Worm (Caenorhabditis elegans) whole organism, late embryonic: ENCODE results near the gene T04F8.8.

Experiments
- ama-1 ChIP-seq: fragments of 150-350 bp; optimal IDR thresholded peaks from 2 replicates; lab custom pipeline; 2014
- ceh-30 ChIP-seq: fragments of 150-350 bp; optimal IDR thresholded peaks from 2 replicates; lab custom pipeline; 2014; ENCODE audit warnings: missing biosample characterization, missing genetic modification characterization
- fax-1 ChIP-seq: sonication (generic microtip); optimal IDR thresholded peaks from 2 replicates; lab custom pipeline; 2016; ENCODE audit warnings: missing genotype, missing genetic modification characterization, missing compliant biosample characterization
- fkh-10 ChIP-seq: fragments of 150-350 bp; optimal IDR thresholded peaks from 2 replicates; lab custom pipeline; 2014; ENCODE audit warnings: missing biosample characterization, missing genetic modification reagents, missing genetic modification characterization
- lim-6 ChIP-seq: sonication (generic microtip); optimal IDR thresholded peaks from 2 replicates; lab custom pipeline; 2016; ENCODE audit warnings: missing genetic modification characterization, missing compliant biosample characterization
- lin-11 ChIP-seq: fragments of 200-800 bp; sonication (Bioruptor generic); optimal IDR thresholded peaks from 2 replicates; lab custom pipeline; 2018; ENCODE audit warnings: mild to moderate bottlenecking, missing genetic modification characterization, missing compliant biosample characterization
- nhr-11 ChIP-seq: fragments of 150-350 bp; optimal IDR thresholded peaks from 2 replicates; lab custom pipeline; 2014; ENCODE audit warnings: missing biosample characterization, missing genetic modification characterization
- pha-4 ChIP-seq: fragments of 150-350 bp; optimal IDR thresholded peaks from 2 replicates; lab custom pipeline; 2018; ENCODE audit warnings: missing biosample characterization, missing genetic modification reagents, missing genetic modification characterization
- pqm-1 ChIP-seq: sonication (generic microtip); optimal IDR thresholded peaks from 2 replicates; lab custom pipeline; 2016; ENCODE audit warnings: missing genetic modification characterization, missing compliant biosample characterization
- syd-9 ChIP-seq: sonication (generic microtip); optimal IDR thresholded peaks from 2 replicates; lab custom pipeline; 2016; ENCODE audit warnings: mild to moderate bottlenecking, missing genetic modification characterization, moderate library complexity, missing compliant biosample characterization
- tbx-2 ChIP-seq: sonication (generic microtip); optimal IDR thresholded peaks from 2 replicates; lab custom pipeline; 2016; ENCODE audit warnings: missing genetic modification characterization, missing compliant biosample characterization

DNA sequence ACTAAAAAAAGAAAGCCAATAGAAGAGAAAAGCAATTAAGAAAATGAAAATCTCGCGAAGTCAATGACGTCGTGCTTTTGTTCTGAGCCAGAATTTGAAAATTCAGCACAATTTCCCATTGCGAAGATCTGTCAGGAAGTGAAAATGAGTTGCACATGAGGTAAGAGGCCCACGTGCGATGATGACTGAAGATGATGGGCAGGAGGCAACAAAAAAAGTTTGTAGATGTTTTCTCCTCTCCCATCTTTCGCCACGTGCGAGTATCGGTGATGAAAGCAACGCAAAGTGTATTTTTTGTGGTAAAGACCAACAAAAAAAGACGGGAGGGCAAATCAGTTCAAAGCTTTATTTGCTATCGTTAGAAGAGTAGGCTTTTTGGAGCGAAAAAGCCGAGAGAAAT lies 14.8 kb downstream of the T04F8.8 start:
- TF ChIP-seq tbx-2 (tag; lab: Kevin White, UChicago) (no peak), syd-9 (tag; lab: Kevin White, UChicago) (no peak), lim-6 (tag; lab: Kevin White, UChicago) (no peak), fkh-10 (GFP tag; lab: Kevin White, UChicago) (no peak), pqm-1 (tag; lab: Kevin White, UChicago) (no peak), pha-4 (no peak), lin-11 (tag; lab: Kevin White, UChicago) (no peak), ceh-30 (tag; lab: Kevin White, UChicago) (no peak), nhr-11 (tag; lab: Kevin White, UChicago) (no peak), ama-1 (no peak), fax-1 (tag; lab: Kevin White, UChicago) (no peak)
